Fruit fly (Drosophila melanogaster): ENCODE results near the gene Atg6.

Atg6 gene

DNA sequence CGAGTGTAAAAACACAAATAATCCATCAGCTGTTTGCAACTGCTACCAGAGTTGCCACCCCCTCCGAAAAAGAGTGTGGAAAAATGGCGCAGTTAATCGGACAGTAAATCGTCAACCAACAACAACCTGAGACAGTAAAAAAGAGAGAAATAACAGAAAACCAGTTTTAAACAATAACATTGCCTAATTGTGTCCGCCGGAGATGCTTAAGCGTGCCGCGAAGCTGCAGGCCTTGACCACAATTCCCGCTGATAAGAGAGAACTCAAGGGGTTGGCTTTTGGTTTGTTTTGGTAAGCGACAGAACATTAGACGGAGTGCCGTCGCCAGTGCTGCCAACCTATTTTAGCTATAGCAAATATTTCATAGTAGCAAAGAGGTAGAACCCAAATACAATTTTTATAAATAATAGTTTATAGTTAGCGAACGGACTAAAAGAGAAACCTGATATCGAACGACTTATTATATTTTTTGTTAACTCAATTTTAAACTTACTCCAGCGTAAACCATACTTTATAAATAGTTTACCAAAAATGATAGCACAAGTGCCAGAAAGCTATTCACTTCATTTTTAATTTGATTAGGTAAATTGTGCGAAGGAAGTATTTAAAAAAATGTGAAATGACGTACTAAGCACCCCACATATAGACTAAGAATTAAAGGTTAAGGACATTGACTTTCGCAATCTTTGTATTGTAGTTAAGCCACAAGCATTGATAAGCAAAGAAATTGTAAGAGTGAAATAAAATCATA, at the start of gene Atg6, which contains the start of gene Pisd:
TSS of gene Atg6 (minus strand) at position 93 of the 751 bp plus-strand sequence.
TSS of gene Pisd (plus strand) at position 94 of the 751 bp plus-strand sequence.
- TF ChIP-seq HLH106 (tag; optimal IDR thresholded peaks at IDR 0.05): peak; percentile 31
- TF ChIP-seq Myc (optimal IDR thresholded peaks at IDR 0.05): peak; percentile 77
- peak; percentile 33 for TF ChIP-seq Hnf4 (GFP tag; optimal IDR thresholded peaks at IDR 0.05)
- peak in 1 of 2 experiments; percentile 44 for TF ChIP-seq foxo (GFP tag; optimal IDR thresholded peaks at IDR 0.05)
- TF ChIP-seq Rel (GFP tag; optimal IDR thresholded peaks at IDR 0.05): no peak
- peak; percentile 54 for TF ChIP-seq Rel (tag; optimal IDR thresholded peaks at IDR 0.05)
- no peak for TF ChIP-seq Vsx2 (GFP tag; optimal IDR thresholded peaks at IDR 0.05; ENCODE audit: partially characterized antibody)
- TF ChIP-seq h (GFP tag; optimal IDR thresholded peaks at IDR 0.05): peak; percentile 78
- TF ChIP-seq rgr (GFP tag; optimal IDR thresholded peaks at IDR 0.05): peak; percentile 57
- TF ChIP-seq woc (GFP tag; optimal IDR thresholded peaks at IDR 0.05): peak; percentile 66
- peak; percentile 26 for TF ChIP-seq psq (GFP tag; optimal IDR thresholded peaks at IDR 0.05)
- peak; percentile 99 for TF ChIP-seq fru (GFP tag; optimal IDR thresholded peaks at IDR 0.05)
- TF ChIP-seq ey (GFP tag; optimal IDR thresholded peaks at IDR 0.05): peak; percentile 33
- TF ChIP-seq GATAd (GFP tag; optimal IDR thresholded peaks at IDR 0.05): no peak
- no peak for TF ChIP-seq brk (GFP tag; optimal IDR thresholded peaks at IDR 0.05)
- peak; percentile 44 for TF ChIP-seq Sp1 (GFP tag; optimal IDR thresholded peaks at IDR 0.05)

DNA sequence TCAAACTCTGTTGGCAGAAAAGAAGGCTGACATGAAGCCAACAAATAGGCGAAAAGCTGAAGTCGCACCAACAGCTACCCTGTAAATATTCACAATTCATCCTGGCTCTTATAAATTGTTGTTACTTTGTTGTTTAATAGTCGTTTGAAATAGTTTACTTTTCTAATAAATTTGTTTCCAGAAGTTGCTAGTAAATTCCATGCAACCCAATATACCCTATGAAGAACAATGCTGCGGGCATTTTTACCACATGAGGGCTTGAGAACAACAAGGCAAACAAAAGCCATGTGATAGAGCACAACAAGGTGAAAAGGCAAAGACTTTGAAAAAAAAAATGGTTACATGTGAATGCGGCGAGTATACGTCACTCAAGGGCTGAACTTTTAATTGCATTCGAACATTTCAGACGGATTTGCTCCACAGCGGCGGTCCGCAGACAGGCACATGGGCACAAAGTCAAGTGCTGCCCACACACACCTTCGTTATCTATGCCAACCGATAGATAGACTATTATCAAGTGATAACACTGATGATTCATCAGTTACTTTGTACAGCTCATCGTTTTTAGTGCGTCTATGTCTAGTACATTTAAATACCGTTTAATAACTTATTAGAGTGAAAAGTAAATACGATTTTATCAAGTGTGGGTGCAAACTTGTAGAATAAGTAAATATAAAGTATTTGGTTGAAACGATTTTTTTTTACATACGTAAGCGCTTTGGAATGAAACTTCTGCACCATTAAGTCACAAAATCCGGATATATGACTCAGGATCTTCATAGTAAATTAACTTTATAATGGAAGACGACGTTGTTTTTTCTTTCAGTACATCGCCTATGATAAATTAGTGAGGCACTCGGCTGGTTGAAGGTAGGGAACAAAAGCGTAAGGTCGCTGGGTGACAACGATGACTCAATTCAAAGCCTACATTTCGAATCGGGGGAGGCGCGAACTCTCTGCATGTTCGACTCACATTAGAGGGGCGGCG, 48.8 kb upstream of the Atg6 start:
- TF ChIP-seq sv (GFP tag; optimal IDR thresholded peaks at IDR 0.05): peak; percentile 83
- no peak for TF ChIP-seq Jra (GFP tag; optimal IDR thresholded peaks at IDR 0.05)
- no peak for TF ChIP-seq dl (GFP tag; optimal IDR thresholded peaks at IDR 0.05; ENCODE audit: insufficient read depth in 1 of 2, partially characterized antibody in 2 of 2)
- TF ChIP-seq fru (GFP tag; optimal IDR thresholded peaks at IDR 0.05): peak; percentile 70
- TF ChIP-seq brk (GFP tag; optimal IDR thresholded peaks at IDR 0.05): no peak
- no peak for TF ChIP-seq Mio (GFP tag; optimal IDR thresholded peaks at IDR 0.05)
- TF ChIP-seq Myc (optimal IDR thresholded peaks at IDR 0.05): no peak
- peak; percentile 31 for TF ChIP-seq pan (optimal IDR thresholded peaks at IDR 0.05)
- TF ChIP-seq ey (GFP tag; optimal IDR thresholded peaks at IDR 0.05): peak; percentile 80
- no peak for TF ChIP-seq usp (GFP tag; optimal IDR thresholded peaks at IDR 0.05)
- TF ChIP-seq sage (GFP tag; optimal IDR thresholded peaks at IDR 0.05): no peak
- TF ChIP-seq CrebA (GFP tag; optimal IDR thresholded peaks at IDR 0.05; ENCODE audit: borderline replicate concordance): no peak
- TF ChIP-seq foxo (GFP tag; optimal IDR thresholded peaks at IDR 0.05): peak; percentile 5 to 76
- no peak for TF ChIP-seq dsf (GFP tag; optimal IDR thresholded peaks at IDR 0.05; ENCODE audit: borderline replicate concordance)
- peak; percentile 81 for TF ChIP-seq h (GFP tag; optimal IDR thresholded peaks at IDR 0.05)
- peak; percentile 39 for TF ChIP-seq CG32264 (GFP tag; optimal IDR thresholded peaks at IDR 0.05)
- TF ChIP-seq psq (GFP tag; optimal IDR thresholded peaks at IDR 0.05): peak; percentile 62
- TF ChIP-seq Dfd (GFP tag; optimal IDR thresholded peaks at IDR 0.05): no peak
- peak; percentile 73 for TF ChIP-seq br (GFP tag; optimal IDR thresholded peaks at IDR 0.05)
- no peak for TF ChIP-seq N (GFP tag; optimal IDR thresholded peaks at IDR 0.05)
- no peak for TF ChIP-seq GATAd (GFP tag; optimal IDR thresholded peaks at IDR 0.05)
- peak; percentile 60 for TF ChIP-seq woc (GFP tag; optimal IDR thresholded peaks at IDR 0.05)
- no peak for TF ChIP-seq Abd-B (GFP tag; optimal IDR thresholded peaks at IDR 0.05)
- TF ChIP-seq tai (GFP tag; optimal IDR thresholded peaks at IDR 0.05): peak; percentile 26
- peak; percentile 43 for TF ChIP-seq dmrt93B (GFP tag; optimal IDR thresholded peaks at IDR 0.05)
- peak; percentile 5 for TF ChIP-seq Hnf4 (GFP tag; optimal IDR thresholded peaks at IDR 0.05)
- peak; percentile 49 for TF ChIP-seq Sp1 (GFP tag; optimal IDR thresholded peaks at IDR 0.05)
- TF ChIP-seq OdsH (GFP tag; optimal IDR thresholded peaks at IDR 0.05): peak; percentile 75
- peak; percentile 55 for TF ChIP-seq HLH106 (tag; optimal IDR thresholded peaks at IDR 0.05)
- TF ChIP-seq rgr (GFP tag; optimal IDR thresholded peaks at IDR 0.05): peak; percentile 81

DNA sequence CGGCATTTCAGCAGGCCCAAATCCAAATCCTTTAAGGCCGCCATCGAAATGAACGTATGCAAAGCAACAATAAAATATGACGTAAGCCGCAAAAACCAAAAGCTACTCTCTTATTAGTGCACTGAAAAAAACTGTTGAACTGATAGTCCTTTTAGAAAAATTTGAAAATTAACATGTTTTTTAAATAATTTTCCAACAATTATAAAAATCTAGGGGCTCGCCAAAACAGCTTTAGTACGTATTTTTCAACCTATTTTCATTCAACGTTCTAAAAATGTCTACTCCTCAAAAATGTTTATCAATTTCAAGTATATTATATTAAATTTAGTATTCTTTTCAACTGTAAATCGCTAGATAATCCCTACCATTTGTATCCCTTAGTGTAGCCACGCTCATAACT, 42.8 kb upstream of the Atg6 start:
- no peak for TF ChIP-seq sage (GFP tag; optimal IDR thresholded peaks at IDR 0.05)
- TF ChIP-seq HLH106 (tag; optimal IDR thresholded peaks at IDR 0.05): no peak
- no peak for TF ChIP-seq usp (GFP tag; optimal IDR thresholded peaks at IDR 0.05)
- TF ChIP-seq ey (GFP tag; optimal IDR thresholded peaks at IDR 0.05): no peak
- no peak for TF ChIP-seq OdsH (GFP tag; optimal IDR thresholded peaks at IDR 0.05)
- no peak for TF ChIP-seq sv (GFP tag; optimal IDR thresholded peaks at IDR 0.05)
- no peak for TF ChIP-seq Mio (GFP tag; optimal IDR thresholded peaks at IDR 0.05)
- TF ChIP-seq Abd-B (GFP tag; optimal IDR thresholded peaks at IDR 0.05): no peak
- no peak for TF ChIP-seq Jra (GFP tag; optimal IDR thresholded peaks at IDR 0.05)
- no peak for TF ChIP-seq Dfd (GFP tag; optimal IDR thresholded peaks at IDR 0.05)
